Fruit fly (Drosophila melanogaster) whole organism: ENCODE data around the gene vig2.

ENCODE experiments used
- CG8478 ChIP-seq: fragments of >200 bp; optimal IDR thresholded peaks from 2 replicates; lab custom pipeline; 2018; ENCODE audit warnings: inconsistent platforms
- pan ChIP-seq: fragments of >200 bp; optimal IDR thresholded peaks from 2 replicates; lab custom pipeline; 2017
- psq ChIP-seq: fragments of >200 bp; optimal IDR thresholded peaks from 2 replicates; lab custom pipeline; 2017

- TF ChIP-seq psq (lab: Kevin White, UChicago) = no peak
- no peak for TF ChIP-seq pan (lab: Kevin White, UChicago)
- no peak for TF ChIP-seq CG8478 (lab: Kevin White, UChicago)
These were observed 44.5 kb upstream of the vig2 start for dm6 chr3R:25078665-25079064.
